Worm (Caenorhabditis elegans) whole organism, midembryonic: Measurements from ENCODE around the gene txt-13.

ENCODE experiments used
- cog-1 ChIP-seq: sonication (generic microtip); optimal IDR thresholded peaks from 2 replicates; lab custom pipeline; 2016; ENCODE audit warnings: missing genetic modification characterization, missing compliant biosample characterization
- flt-1 ChIP-seq: fragments of 200-800 bp; sonication (Bioruptor generic); IDR thresholded peaks from 2 replicates; pipeline ENCODE4 v1.3.6; 2022; ENCODE audit warnings: missing genetic modification characterization, missing compliant biosample characterization
- med-1 ChIP-seq: sonication (generic microtip); optimal IDR thresholded peaks from 2 replicates; lab custom pipeline; 2017; ENCODE audit warnings: missing genetic modification characterization, mild to moderate bottlenecking, missing compliant biosample characterization, antibody characterized with exemption, missing genetic modification reagents; ENCODE audit not compliant: insufficient read depth
- ref-1 ChIP-seq: fragments of 200-800 bp; sonication (Bioruptor generic); conservative IDR thresholded peaks from 2 replicates; pipeline ENCODE4 v1.3.6; 2022; ENCODE audit warnings: missing genetic modification reagents, missing genetic modification characterization, missing compliant biosample characterization

DNA sequence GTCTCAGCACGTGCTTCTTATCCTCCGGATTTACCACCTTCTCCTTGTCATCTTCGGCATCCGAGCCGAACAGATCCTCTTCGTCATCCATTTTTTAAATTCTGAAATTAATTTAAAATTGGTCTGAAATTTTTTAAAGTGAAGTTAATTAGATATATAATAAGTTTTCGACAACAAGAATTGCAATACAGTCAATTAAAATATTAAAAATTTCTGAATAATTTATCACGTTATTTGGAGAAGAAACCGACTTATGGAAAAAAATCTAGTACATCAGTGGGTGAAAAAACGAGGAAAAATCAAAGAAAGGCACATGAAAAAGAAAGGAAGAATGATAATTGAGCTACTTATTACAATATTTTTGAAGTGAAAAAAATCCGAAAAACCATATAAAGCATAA is 35.1 kb downstream of the txt-13 start, which contains the start of gene taf-13:
- TF ChIP-seq cog-1 (tag; lab: Kevin White, UChicago) (no peak), flt-1 (GFP tag; lab: Robert Waterston, UW) (no peak), ref-1 (no peak), med-1 (no peak)
